Fruit fly (Drosophila melanogaster) whole organism, prepupa: ENCODE results near the gene CG9813.

ENCODE experiments used
- Blimp-1 ChIP-seq: fragments of 200-800 bp; sonication (Bioruptor generic); optimal IDR thresholded peaks from 3 replicates; lab custom pipeline; 2017; ENCODE audit warnings: missing biosample characterization, missing genetic modification characterization, mild to moderate bottlenecking, moderate library complexity, missing genetic modification reagents
- CG10631 ChIP-seq: fragments of 200-800 bp; sonication (Bioruptor generic); optimal IDR thresholded peaks from 2 replicates; lab custom pipeline; 2016; ENCODE audit warnings: missing biosample characterization, missing genetic modification characterization
- CG10669 ChIP-seq: fragments of 200-800 bp; sonication (Bioruptor generic); optimal IDR thresholded peaks from 3 replicates; lab custom pipeline; 2018; ENCODE audit warnings: missing biosample characterization, mild to moderate bottlenecking, missing genetic modification characterization, moderate library complexity
- CG11902 ChIP-seq: fragments of 200-800 bp; sonication (Bioruptor generic); optimal IDR thresholded peaks from 3 replicates; lab custom pipeline; 2016; ENCODE audit warnings: missing biosample characterization, missing genetic modification characterization
- CG15336 ChIP-seq: fragments of 200-800 bp; sonication (Bioruptor generic); IDR thresholded peaks from 2 replicates; pipeline ENCODE4 v1.3.6; 2022; ENCODE audit warnings: missing biosample characterization, missing genetic modification characterization
- CG1621 ChIP-seq: fragments of 200-800 bp; sonication (Bioruptor generic); optimal IDR thresholded peaks from 3 replicates; lab custom pipeline; 2018; ENCODE audit warnings: missing biosample characterization, mild to moderate bottlenecking, missing genetic modification characterization
- CG16779 ChIP-seq: fragments of 200-800 bp; sonication (Bioruptor generic); optimal IDR thresholded peaks from 3 replicates; lab custom pipeline; 2017; ENCODE audit warnings: missing biosample characterization, mild to moderate bottlenecking, missing genetic modification characterization
- CG3032 ChIP-seq: fragments of 200-800 bp; optimal IDR thresholded peaks from 2 replicates; lab custom pipeline; 2019; ENCODE audit warnings: missing biosample characterization, mild to moderate bottlenecking, missing genetic modification characterization, moderate library complexity
- CG32006 ChIP-seq: fragments of 200-800 bp; sonication (Bioruptor generic); optimal IDR thresholded peaks from 3 replicates; lab custom pipeline; 2017; ENCODE audit warnings: missing biosample characterization, mild to moderate bottlenecking, missing genetic modification characterization
- CG34406 ChIP-seq: fragments of 200-800 bp; sonication (Bioruptor generic); optimal IDR thresholded peaks from 3 replicates; lab custom pipeline; 2016; ENCODE audit warnings: missing biosample characterization, missing genetic modification characterization
- CG4318 ChIP-seq: fragments of 200-800 bp; sonication (Bioruptor generic); optimal IDR thresholded peaks from 3 replicates; lab custom pipeline; 2017; ENCODE audit warnings: missing biosample characterization, mild to moderate bottlenecking, missing genetic modification characterization
- CG6163 ChIP-seq: fragments of 200-800 bp; sonication (Bioruptor generic); IDR thresholded peaks from 3 replicates; pipeline ENCODE4 v1.3.6; 2022; ENCODE audit warnings: missing biosample characterization, missing genetic modification characterization
- CG6276 ChIP-seq: fragments of 200-800 bp; sonication (Bioruptor generic); optimal IDR thresholded peaks from 2 replicates; lab custom pipeline; 2017; ENCODE audit warnings: missing biosample characterization, mild to moderate bottlenecking, missing genetic modification characterization
- CG6792 ChIP-seq: fragments of 200-800 bp; sonication (Bioruptor generic); optimal IDR thresholded peaks from 3 replicates; lab custom pipeline; 2016; ENCODE audit warnings: missing biosample characterization, missing genetic modification characterization
- CG6854 ChIP-seq: fragments of 200-800 bp; sonication (Bioruptor generic); optimal IDR thresholded peaks from 2 replicates; lab custom pipeline; 2017; ENCODE audit warnings: missing biosample characterization, mild to moderate bottlenecking, missing genetic modification characterization
- CG7368 ChIP-seq: fragments of 200-800 bp; sonication (Bioruptor generic); optimal IDR thresholded peaks from 3 replicates; lab custom pipeline; 2016; ENCODE audit warnings: missing biosample characterization, missing genetic modification characterization
- CG8632 ChIP-seq: fragments of 200-800 bp; sonication (Bioruptor generic); optimal IDR thresholded peaks from 3 replicates; lab custom pipeline; 2016; ENCODE audit warnings: missing biosample characterization, missing genetic modification characterization
- Eip75B ChIP-seq: fragments of 200-800 bp; sonication (Bioruptor generic); optimal IDR thresholded peaks from 3 replicates; lab custom pipeline; 2016; ENCODE audit warnings: missing biosample characterization, missing genetic modification characterization
- Eip78C ChIP-seq: fragments of 200-800 bp; sonication (Bioruptor generic); peaks from one replicate; lab custom pipeline; 2016; ENCODE audit warnings: missing biosample characterization, missing genetic modification characterization
- Eip93F ChIP-seq: fragments of 200-800 bp; sonication (Bioruptor generic); optimal IDR thresholded peaks from 2 replicates; lab custom pipeline; 2016; ENCODE audit warnings: missing biosample characterization, mild to moderate bottlenecking, missing genetic modification characterization
- Ets21C ChIP-seq: fragments of 200-800 bp; sonication (Bioruptor generic); optimal IDR thresholded peaks from 3 replicates; lab custom pipeline; 2016; ENCODE audit warnings: missing biosample characterization, missing genetic modification characterization
- Hr4 ChIP-seq: fragments of 200-800 bp; sonication (Bioruptor generic); optimal IDR thresholded peaks from 3 replicates; lab custom pipeline; 2016; ENCODE audit warnings: missing biosample characterization, missing genetic modification characterization
- Lpt ChIP-seq: fragments of 200-800 bp; sonication (Bioruptor generic); optimal IDR thresholded peaks from 3 replicates; lab custom pipeline; 2016; ENCODE audit warnings: missing biosample characterization, missing genetic modification characterization
- OdsH ChIP-seq: fragments of 200-800 bp; sonication (Bioruptor generic); optimal IDR thresholded peaks from 3 replicates; lab custom pipeline; 2016; ENCODE audit warnings: missing biosample characterization, missing genetic modification characterization
- Sox14 ChIP-seq: fragments of 200-800 bp; sonication (Bioruptor generic); optimal IDR thresholded peaks from 3 replicates; lab custom pipeline; 2016; ENCODE audit warnings: missing biosample characterization, missing genetic modification characterization
- Sox15 ChIP-seq: fragments of 200-800 bp; sonication (Bioruptor generic); optimal IDR thresholded peaks from 3 replicates; lab custom pipeline; 2016; ENCODE audit warnings: missing biosample characterization, missing genetic modification characterization
- achi ChIP-seq: fragments of 200-800 bp; sonication (Bioruptor generic); optimal IDR thresholded peaks from 3 replicates; lab custom pipeline; 2016; ENCODE audit warnings: missing biosample characterization, missing genetic modification characterization
- acj6 ChIP-seq: fragments of 200-800 bp; sonication (Bioruptor generic); optimal IDR thresholded peaks from 3 replicates; lab custom pipeline; 2016; ENCODE audit warnings: missing biosample characterization, missing genetic modification characterization
- dac ChIP-seq: fragments of 200-800 bp; sonication (Bioruptor generic); optimal IDR thresholded peaks from 2 replicates; lab custom pipeline; 2017; ENCODE audit warnings: missing biosample characterization, mild to moderate bottlenecking, missing genetic modification characterization
- eg ChIP-seq: fragments of 200-800 bp; sonication (Bioruptor generic); IDR thresholded peaks from 3 replicates; pipeline ENCODE4 v1.3.6; 2022; ENCODE audit warnings: missing biosample characterization, missing genetic modification characterization
- esn ChIP-seq: fragments of 200-800 bp; sonication (Bioruptor generic); optimal IDR thresholded peaks from 2 replicates; lab custom pipeline; 2016; ENCODE audit warnings: missing biosample characterization, mild to moderate bottlenecking, missing genetic modification characterization, moderate library complexity
- fd59A ChIP-seq: fragments of 200-800 bp; sonication (Bioruptor generic); optimal IDR thresholded peaks from 2 replicates; lab custom pipeline; 2017; ENCODE audit warnings: missing biosample characterization, mild to moderate bottlenecking, missing genetic modification characterization, missing genetic modification reagents
- fkh ChIP-seq: fragments of 200-800 bp; sonication (Bioruptor generic); optimal IDR thresholded peaks from 3 replicates; lab custom pipeline; 2017; ENCODE audit warnings: missing biosample characterization, mild to moderate bottlenecking, missing genetic modification characterization, moderate library complexity
- net ChIP-seq: fragments of 200-800 bp; sonication (Bioruptor generic); optimal IDR thresholded peaks from 3 replicates; lab custom pipeline; 2016; ENCODE audit warnings: missing biosample characterization, missing genetic modification characterization
- pdm3 ChIP-seq: fragments of 200-800 bp; sonication (Bioruptor generic); optimal IDR thresholded peaks from 3 replicates; lab custom pipeline; 2016; ENCODE audit warnings: missing biosample characterization, missing genetic modification characterization
- spab ChIP-seq: fragments of 200-800 bp; sonication (Bioruptor generic); optimal IDR thresholded peaks from 2 replicates; lab custom pipeline; 2017; ENCODE audit warnings: missing biosample characterization, mild to moderate bottlenecking, missing genetic modification characterization, missing genetic modification reagents
- topi ChIP-seq: fragments of 200-800 bp; sonication (Bioruptor generic); optimal IDR thresholded peaks from 3 replicates; lab custom pipeline; 2016; ENCODE audit warnings: missing biosample characterization, missing genetic modification characterization
- vri ChIP-seq: fragments of 200-800 bp; sonication (Bioruptor generic); optimal IDR thresholded peaks from 3 replicates; lab custom pipeline; 2016; ENCODE audit warnings: missing biosample characterization, mild to moderate bottlenecking, missing genetic modification characterization

CG9813 gene

DNA sequence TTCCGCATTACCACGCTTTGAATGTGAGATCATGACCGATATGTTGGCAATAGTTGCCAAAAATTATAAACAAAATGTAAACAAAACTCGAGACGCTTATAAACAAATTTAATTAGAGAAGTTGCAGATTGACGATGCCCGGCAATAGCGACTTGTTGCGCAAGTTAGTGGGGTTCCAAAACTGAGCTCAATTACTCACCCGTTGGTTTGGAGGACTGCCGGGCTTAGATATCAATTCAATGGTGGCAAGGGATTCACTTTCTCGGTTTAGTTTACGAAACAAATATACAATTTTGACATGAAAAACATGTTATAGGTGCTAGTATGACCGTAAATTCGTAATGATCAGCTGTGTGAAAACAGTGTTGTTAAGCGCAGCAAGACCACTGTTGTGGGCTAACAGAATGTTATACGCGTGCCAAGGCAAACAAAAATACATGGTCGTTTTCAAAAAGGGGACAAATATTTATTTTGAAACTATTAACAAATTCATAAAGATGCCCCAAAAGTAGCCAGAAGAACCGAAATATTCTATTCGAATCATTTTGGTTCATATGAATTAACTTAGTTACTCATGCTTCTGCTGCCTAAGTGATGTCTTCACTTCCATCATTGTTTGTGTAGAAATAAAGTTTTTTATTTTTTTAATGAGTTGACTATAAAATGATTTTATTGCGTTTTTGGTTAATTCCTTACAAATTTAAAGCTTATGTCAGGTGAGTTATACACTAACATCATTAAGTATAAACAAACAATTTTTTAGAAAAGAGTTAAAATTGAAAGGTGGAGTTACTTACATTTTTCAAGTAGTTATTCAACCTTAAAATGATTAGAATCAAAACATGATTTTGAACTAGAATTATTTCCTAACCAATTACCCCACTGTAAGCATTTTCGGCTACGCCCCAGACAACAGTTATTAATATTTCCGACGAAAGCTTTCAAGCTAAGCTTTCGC, 12.7 kb downstream of the CG9813 start, which contains the start of gene Elp6 (continued):
- TF ChIP-seq CG7368 (GFP tag; lab: Kevin White, UChicago) (peak; percentile 70), CG10631 (GFP tag; lab: Kevin White, UChicago) (peak; percentile 88), CG11902 (GFP tag; lab: Kevin White, UChicago) (peak; percentile 75), net (GFP tag; lab: Kevin White, UChicago) (peak; percentile 84), CG8632 (GFP tag; lab: Kevin White, UChicago) (peak; percentile 82), CG3032 (peak; percentile 66), Ets21C (GFP tag; lab: Kevin White, UChicago) (peak; percentile 78), CG34406 (GFP tag; lab: Kevin White, UChicago) (peak; percentile 82), CG16779 (peak; percentile 21), CG6163 (GFP tag; lab: Robert Waterston, UW) (peak; percentile 73), esn (GFP tag; lab: Kevin White, UChicago) (peak; percentile 94), OdsH (GFP tag; lab: Kevin White, UChicago) (peak; percentile 85), CG6276 (peak; percentile 79), Eip78C (GFP tag; lab: Kevin White, UChicago) (peak; percentile 95), fkh (peak; percentile 50), CG6792 (GFP tag; lab: Kevin White, UChicago) (peak; percentile 80), dac (GFP tag; lab: Kevin White, UChicago) (peak; percentile 57), Lpt (GFP tag; lab: Kevin White, UChicago) (peak; percentile 74), CG15336 (GFP tag; lab: Robert Waterston, UW) (peak; percentile 60), eg (GFP tag; lab: Robert Waterston, UW) (peak; percentile 81), CG32006 (GFP tag; lab: Kevin White, UChicago) (peak; percentile 92), topi (GFP tag; lab: Kevin White, UChicago) (peak; percentile 89)

DNA sequence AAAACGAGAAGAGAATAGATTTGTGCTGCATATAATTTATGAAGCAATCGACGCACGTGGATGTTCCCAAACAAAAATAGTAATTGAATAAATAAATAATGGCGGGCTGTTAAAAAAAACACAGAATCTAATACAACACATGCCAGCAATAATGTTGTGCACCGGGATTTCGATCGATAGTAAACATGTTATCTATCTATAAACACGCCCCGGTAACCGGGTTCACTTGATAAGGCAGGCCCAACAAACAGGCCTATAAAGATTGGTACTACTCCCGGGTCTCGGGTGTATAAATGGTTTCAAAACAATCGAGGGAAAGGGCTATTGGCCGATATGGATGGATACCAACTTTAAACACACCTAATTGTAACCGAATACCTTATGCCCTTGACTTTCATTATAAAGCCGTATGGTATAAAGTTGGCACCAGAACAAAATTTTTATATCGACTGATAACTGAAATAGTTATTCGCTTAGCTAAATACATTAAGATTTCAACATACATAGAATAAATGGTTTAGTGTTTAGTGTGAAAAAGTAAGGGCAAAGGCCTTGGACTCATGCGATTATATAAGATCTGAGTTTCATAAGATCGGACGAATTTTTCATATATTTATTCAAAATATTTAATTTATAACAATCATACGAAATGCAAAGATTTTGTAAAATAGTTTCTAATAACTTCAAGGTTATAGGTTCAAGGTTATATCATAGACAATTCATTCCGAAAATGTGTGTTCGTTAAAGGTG, 13.7 kb downstream of the CG9813 start:
- TF ChIP-seq CG32006 (GFP tag; lab: Kevin White, UChicago), result peak; percentile 51
- TF ChIP-seq CG8632 (GFP tag; lab: Kevin White, UChicago), result peak; percentile 6
- TF ChIP-seq vri (GFP tag; lab: Kevin White, UChicago), result peak; percentile 45
- TF ChIP-seq topi (GFP tag; lab: Kevin White, UChicago), result peak; percentile 20
- peak; percentile 23 for TF ChIP-seq CG34406 (GFP tag; lab: Kevin White, UChicago)
- no peak for TF ChIP-seq Eip93F (GFP tag; lab: Kevin White, UChicago)
- TF ChIP-seq fkh, result peak; percentile 68
- TF ChIP-seq Hr4 (GFP tag; lab: Kevin White, UChicago), result peak; percentile 2
- TF ChIP-seq Sox15 (GFP tag; lab: Kevin White, UChicago), result no peak
- peak; percentile 5 for TF ChIP-seq OdsH (GFP tag; lab: Kevin White, UChicago)
- peak; percentile 7 for TF ChIP-seq esn (GFP tag; lab: Kevin White, UChicago)
- TF ChIP-seq acj6 (GFP tag; lab: Kevin White, UChicago), result peak; percentile 9
- no peak for TF ChIP-seq CG16779
- TF ChIP-seq Eip78C (GFP tag; lab: Kevin White, UChicago), result peak; percentile 48

dm6 chr3R:13364175-13365174, 15.1 kb downstream of the CG9813 start, which contains the start of gene Dic1:
Dic1 (plus strand) TSS chr3R:13364938.
- TF ChIP-seq CG4318, result peak; percentile 98
- TF ChIP-seq spab (GFP tag; lab: Kevin White, UChicago), result peak; percentile 97
- TF ChIP-seq CG16779, result peak; percentile 93
- TF ChIP-seq CG8632 (GFP tag; lab: Kevin White, UChicago), result peak; percentile 98
- peak; percentile 96 for TF ChIP-seq CG6854 (GFP tag; lab: Kevin White, UChicago)
- peak; percentile 99 for TF ChIP-seq esn (GFP tag; lab: Kevin White, UChicago)
- peak; percentile 92 for TF ChIP-seq fd59A (GFP tag; lab: Kevin White, UChicago)
- TF ChIP-seq Sox14 (GFP tag; lab: Kevin White, UChicago), result peak; percentile 96
- peak; percentile 98 for TF ChIP-seq Lpt (GFP tag; lab: Kevin White, UChicago)
- TF ChIP-seq achi (GFP tag; lab: Kevin White, UChicago), result peak; percentile 97
- peak; percentile 92 for TF ChIP-seq CG7368 (GFP tag; lab: Kevin White, UChicago)
- peak; percentile 95 for TF ChIP-seq CG11902 (GFP tag; lab: Kevin White, UChicago)
- peak; percentile 98 for TF ChIP-seq Hr4 (GFP tag; lab: Kevin White, UChicago)
- peak; percentile 96 for TF ChIP-seq CG10669 (GFP tag; lab: Kevin White, UChicago)
- TF ChIP-seq Blimp-1 (GFP tag; lab: Kevin White, UChicago), result peak; percentile 94
- TF ChIP-seq pdm3 (GFP tag; lab: Kevin White, UChicago), result peak; percentile 97
- peak; percentile 97 for TF ChIP-seq Eip75B
- TF ChIP-seq CG1621 (tag; lab: Kevin White, UChicago), result peak; percentile 79
- peak; percentile 95 for TF ChIP-seq dac (GFP tag; lab: Kevin White, UChicago)
- TF ChIP-seq CG6792 (GFP tag; lab: Kevin White, UChicago), result peak; percentile 96
